Fruit fly (Drosophila melanogaster): Measurements from ENCODE around the gene Arf4.

dm6 chr4:1162058-1162457 lies 38.1 kb downstream of the Arf4 start, which contains the start of gene CG32017:
- TF ChIP-seq lz (GFP tag; optimal IDR thresholded peaks at IDR 0.05) (no peak), CG10631 (GFP tag; optimal IDR thresholded peaks at IDR 0.05) (no peak), CG11902 (GFP tag; optimal IDR thresholded peaks at IDR 0.05) (no peak), fkh (GFP tag; optimal IDR thresholded peaks at IDR 0.05) (no peak)
